Worm (Caenorhabditis elegans) whole organism, L4/young adult: ENCODE results near the gene algn-6.

Experiments used
- W03F9.2 ChIP-seq: fragments of 150-350 bp; optimal IDR thresholded peaks from 2 replicates; lab custom pipeline; 2014; ENCODE audit warnings: missing biosample characterization, missing genetic modification characterization
- him-1 ChIP-seq: sonication (generic microtip); optimal IDR thresholded peaks from 2 replicates; lab custom pipeline; 2016; ENCODE audit warnings: missing genotype, missing genetic modification reagents, missing genetic modification characterization, missing compliant biosample characterization

- TF ChIP-seq him-1 (tag; lab: Kevin White, UChicago) = no peak
- no peak for TF ChIP-seq W03F9.2 (tag; lab: Kevin White, UChicago)
These were observed 17.1 kb upstream of the algn-6 start, which contains the start of gene hda-2 for ce11 chrII:8022461-8022860.
